Worm (Caenorhabditis elegans) whole organism, L2 larva: ENCODE measurements around the gene ZK863.1.

Experiments used
- R02D3.7 ChIP-seq: fragments of 150-350 bp; optimal IDR thresholded peaks from 2 replicates; lab custom pipeline; 2014; ENCODE audit warnings: missing biosample characterization, missing genetic modification characterization
- aly-2 ChIP-seq: fragments of 150-350 bp; optimal IDR thresholded peaks from 2 replicates; lab custom pipeline; 2014; ENCODE audit warnings: missing biosample characterization, missing genetic modification characterization
- ama-1 ChIP-seq: fragments of 150-350 bp; optimal IDR thresholded peaks from 2 replicates; lab custom pipeline; 2018; ENCODE audit warnings: inconsistent platforms
- egl-27 ChIP-seq: sonication (generic microtip); optimal IDR thresholded peaks from 3 replicates; lab custom pipeline; 2017; ENCODE audit warnings: missing biosample characterization, missing genetic modification reagents, missing genetic modification characterization
- lsy-2 ChIP-seq, 2 experiments: fragments of 150-350 bp in 1 of 2; sonication (generic microtip) in 1 of 2; optimal IDR thresholded peaks; 2 replicates each; lab custom pipeline; 2014 to 2017; ENCODE audit warnings: missing biosample characterization in 2 of 2, missing genetic modification characterization in 2 of 2
- mab-5 ChIP-seq: fragments of 150-350 bp; optimal IDR thresholded peaks from 2 replicates; lab custom pipeline; 2014; ENCODE audit warnings: missing biosample characterization, missing genetic modification characterization
- nhr-10 ChIP-seq: sonication (generic microtip); optimal IDR thresholded peaks from 2 replicates; lab custom pipeline; 2017; ENCODE audit warnings: missing biosample characterization, missing genetic modification characterization
- nhr-11 ChIP-seq: fragments of 150-350 bp; optimal IDR thresholded peaks from 2 replicates; lab custom pipeline; 2014; ENCODE audit warnings: missing biosample characterization, missing genetic modification characterization
- nhr-12 ChIP-seq: fragments of 150-350 bp; optimal IDR thresholded peaks from 2 replicates; lab custom pipeline; 2014; ENCODE audit warnings: missing biosample characterization, missing genetic modification characterization
- nhr-77 ChIP-seq: fragments of 150-350 bp; optimal IDR thresholded peaks from 2 replicates; lab custom pipeline; 2014; ENCODE audit warnings: missing biosample characterization, missing genetic modification characterization
- skn-1 ChIP-seq: sonication (generic microtip); optimal IDR thresholded peaks from 2 replicates; lab custom pipeline; 2017; ENCODE audit warnings: missing biosample characterization, missing genetic modification characterization
- zag-1 ChIP-seq: fragments of 150-350 bp; optimal IDR thresholded peaks from 2 replicates; lab custom pipeline; 2014; ENCODE audit warnings: missing biosample characterization, missing genetic modification characterization

- TF ChIP-seq nhr-11 (tag; lab: Kevin White, UChicago) (no peak), zag-1 (no peak), mab-5 (tag; lab: Kevin White, UChicago) (no peak), nhr-12 (tag; lab: Kevin White, UChicago) (no peak), aly-2 (no peak), R02D3.7 (tag; lab: Kevin White, UChicago) (no peak), ama-1 (no peak), egl-27 (no peak), lsy-2 (tag; optimal IDR thresholded peaks at IDR 0.05; lab: Kevin White, UChicago) (no peak), nhr-77 (tag; lab: Kevin White, UChicago) (no peak), skn-1 (tag; lab: Kevin White, UChicago) (no peak), nhr-10 (no peak)
These were observed 29.4 kb downstream of the ZK863.1 start, which contains the start of gene C27A7.3 for ce11 chrV:12140625-12141024.
